Fruit fly (Drosophila melanogaster): ENCODE measurements around the gene CG13712.

The CG13712 gene

DNA sequence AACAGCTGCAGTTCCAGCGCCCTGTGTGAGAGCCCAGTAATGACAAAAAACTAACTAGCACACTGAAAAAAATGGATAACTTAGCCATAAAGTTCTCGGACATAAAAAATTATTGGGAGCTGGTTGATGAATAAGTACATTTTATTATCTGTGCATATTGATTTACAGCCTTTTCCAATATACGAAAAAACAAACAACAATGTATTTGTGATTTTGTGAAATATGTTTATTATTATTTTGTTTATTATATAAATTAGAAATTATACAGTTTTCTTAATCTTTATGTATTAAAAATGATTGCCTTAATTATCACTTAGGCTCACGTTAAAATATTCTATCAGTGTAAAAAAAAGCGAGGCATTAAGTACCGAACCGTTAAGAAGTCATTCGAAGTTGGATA is 17.9 kb downstream of the CG13712 start (continued):
- TF ChIP-seq CG4617 (GFP tag; optimal IDR thresholded peaks at IDR 0.05; ENCODE audit: borderline replicate concordance) (no peak), CG4328 (GFP tag; optimal IDR thresholded peaks at IDR 0.05) (no peak), ftz-f1 (GFP tag; optimal IDR thresholded peaks at IDR 0.05) (no peak), zfh2 (GFP tag; optimal IDR thresholded peaks at IDR 0.05) (no peak), pita (GFP tag; optimal IDR thresholded peaks at IDR 0.05) (no peak), Med (GFP tag) (no peak), Adf1 (GFP tag; IDR thresholded peaks at IDR 0.05) (no peak), CG13624 (GFP tag; optimal IDR thresholded peaks at IDR 0.05) (no peak), CG6272 (GFP tag; IDR thresholded peaks at IDR 0.05) (no peak), dysf (GFP tag; IDR thresholded peaks at IDR 0.05) (no peak), CG8359 (GFP tag; optimal IDR thresholded peaks at IDR 0.05; ENCODE audit: borderline replicate concordance) (no peak), CG7271 (tag; optimal IDR thresholded peaks at IDR 0.05) (no peak), CG2875 (GFP tag; optimal IDR thresholded peaks at IDR 0.05) (no peak), pzg (GFP tag; optimal IDR thresholded peaks at IDR 0.05) (no peak), CG1024 (GFP tag; IDR thresholded peaks at IDR 0.05) (no peak), CkIIα-i1 (GFP tag; IDR thresholded peaks at IDR 0.05) (no peak), Fer1 (GFP tag; optimal IDR thresholded peaks at IDR 0.05) (no peak), CG7745 (tag; optimal IDR thresholded peaks at IDR 0.05) (no peak), gce (GFP tag; IDR thresholded peaks at IDR 0.05) (no peak), seq (GFP tag; IDR thresholded peaks at IDR 0.05) (no peak), Sin3A (optimal IDR thresholded peaks at IDR 0.05) (no peak), CG9215 (GFP tag; IDR thresholded peaks at IDR 0.05) (no peak), CG13296 (GFP tag; optimal IDR thresholded peaks at IDR 0.05) (no peak), chinmo (GFP tag; IDR thresholded peaks at IDR 0.05; ENCODE audit: partially characterized antibody) (no peak), phol (tag; optimal IDR thresholded peaks at IDR 0.05) (peak; percentile 65), CG34422 (GFP tag; IDR thresholded peaks at IDR 0.05) (no peak), CG7556 (GFP tag; optimal IDR thresholded peaks at IDR 0.05) (peak; percentile 46), CG15479 (GFP tag; optimal IDR thresholded peaks at IDR 0.05) (no peak), CG12104 (GFP tag; optimal IDR thresholded peaks at IDR 0.05) (no peak), chm (GFP tag; IDR thresholded peaks at IDR 0.05) (no peak), CG33557 (GFP tag; optimal IDR thresholded peaks at IDR 0.05) (no peak), BEAF-32 (GFP tag; optimal IDR thresholded peaks at IDR 0.05) (no peak), gcm2 (GFP tag; optimal IDR thresholded peaks at IDR 0.05) (no peak), Lhr (GFP tag; optimal IDR thresholded peaks at IDR 0.05) (no peak), CG1647 (GFP tag; optimal IDR thresholded peaks at IDR 0.05) (no peak), CG1792 (GFP tag; optimal IDR thresholded peaks at IDR 0.05) (no peak), btn (GFP tag; optimal IDR thresholded peaks at IDR 0.05) (no peak), Abd-B (GFP tag; optimal IDR thresholded peaks at IDR 0.05) (peak; percentile 43), CG14710 (tag; optimal IDR thresholded peaks at IDR 0.05) (peak; percentile 52), ewg (GFP tag; optimal IDR thresholded peaks at IDR 0.05) (peak; percentile 23), nerfin-2 (GFP tag; IDR thresholded peaks at IDR 0.05; ENCODE audit: partially characterized antibody) (no peak), H2.0 (GFP tag; IDR thresholded peaks at IDR 0.05) (no peak), gsb-n (tag; optimal IDR thresholded peaks at IDR 0.05) (peak; percentile 12), C15 (GFP tag; IDR thresholded peaks at IDR 0.05) (no peak), CG2129 (GFP tag; IDR thresholded peaks at IDR 0.05; ENCODE audit: partially characterized antibody) (no peak), vfl (GFP tag; optimal IDR thresholded peaks at IDR 0.05) (no peak), ham (GFP tag; IDR thresholded peaks at IDR 0.05) (no peak), CG31224 (GFP tag; IDR thresholded peaks at IDR 0.05) (no peak), Spps (tag; optimal IDR thresholded peaks at IDR 0.05) (peak; percentile 15), CG8089 (GFP tag; optimal IDR thresholded peaks at IDR 0.05) (no peak), bigmax (GFP tag; optimal IDR thresholded peaks at IDR 0.05) (no peak), crp (GFP tag; optimal IDR thresholded peaks at IDR 0.05) (no peak)

All from whole organism, embryonic.